Worm (Caenorhabditis elegans): ENCODE data around the gene pcp-4.

ce11 chrV:19805548-19805947, 25.3 kb downstream of the pcp-4 start:
- TF ChIP-seq lsy-2 (tag; optimal IDR thresholded peaks at IDR 0.05) (no peak), aly-2 (tag; optimal IDR thresholded peaks at IDR 0.05) (no peak), nhr-6 (tag; optimal IDR thresholded peaks at IDR 0.05) (no peak), nhr-23 (tag; optimal IDR thresholded peaks at IDR 0.05) (no peak), nhr-25 (tag; optimal IDR thresholded peaks at IDR 0.05) (no peak), nhr-11 (tag; optimal IDR thresholded peaks at IDR 0.05) (no peak), lin-11 (tag; optimal IDR thresholded peaks at IDR 0.05) (no peak), unc-39 (tag; optimal IDR thresholded peaks at IDR 0.05) (no peak), nhr-77 (tag; optimal IDR thresholded peaks at IDR 0.05) (no peak), mdl-1 (tag; optimal IDR thresholded peaks at IDR 0.05) (no peak), alr-1 (tag; optimal IDR thresholded peaks at IDR 0.05) (no peak), ztf-4 (tag; optimal IDR thresholded peaks at IDR 0.05) (no peak)

All from whole organism, L2 larva.